Worm (Caenorhabditis elegans) whole organism, L4 larva: ENCODE results near the gene pie-1.

ENCODE experiments used
- D1046.2 ChIP-seq: fragments of 200-800 bp; sonication (Bioruptor generic); IDR thresholded peaks from 2 replicates; pipeline ENCODE4 v1.3.6; 2022; ENCODE audit warnings: missing genetic modification characterization, missing compliant biosample characterization
- T26A8.4 ChIP-seq: fragments of 200-800 bp; sonication (Bioruptor generic); IDR thresholded peaks from 2 replicates; pipeline ENCODE4 v1.3.6; 2022; ENCODE audit warnings: missing genetic modification characterization, missing compliant biosample characterization
- aha-1 ChIP-seq: fragments of 150-350 bp; peaks from one replicate; lab custom pipeline; 2014; ENCODE audit warnings: missing biosample characterization, missing genetic modification characterization
- daf-8 ChIP-seq: fragments of 200-800 bp; sonication (Bioruptor generic); IDR thresholded peaks from 2 replicates; pipeline ENCODE4 v1.3.6; 2022; ENCODE audit warnings: missing genetic modification characterization, missing compliant biosample characterization
- fkh-10 ChIP-seq: fragments of 150-350 bp; optimal IDR thresholded peaks from 2 replicates; lab custom pipeline; 2014; ENCODE audit warnings: missing biosample characterization, missing genetic modification reagents, missing genetic modification characterization
- lin-13 ChIP-seq: fragments of 150-350 bp; optimal IDR thresholded peaks from 2 replicates; lab custom pipeline; 2014; ENCODE audit warnings: missing biosample characterization, missing genetic modification reagents, missing genetic modification characterization
- lin-15B ChIP-seq: fragments of 150-350 bp; sonication (generic microtip); optimal IDR thresholded peaks from 3 replicates; lab custom pipeline; 2014; ENCODE audit warnings: missing biosample characterization, missing genetic modification characterization
- mep-1 ChIP-seq: fragments of 150-350 bp; sonication (generic microtip); optimal IDR thresholded peaks from 3 replicates; lab custom pipeline; 2014; ENCODE audit warnings: missing biosample characterization, missing genetic modification characterization
- nhr-11 ChIP-seq: fragments of 150-350 bp; optimal IDR thresholded peaks from 2 replicates; lab custom pipeline; 2014; ENCODE audit warnings: missing biosample characterization, missing genetic modification characterization
- nhr-77 ChIP-seq: fragments of 150-350 bp; optimal IDR thresholded peaks from 2 replicates; lab custom pipeline; 2014; ENCODE audit warnings: missing biosample characterization, missing genetic modification characterization
- snpc-1.2 ChIP-seq: fragments of 200-800 bp; sonication (Bioruptor generic); IDR thresholded peaks from 2 replicates; pipeline ENCODE4 v1.3.6; 2022; ENCODE audit warnings: missing genetic modification reagents, missing genetic modification characterization, missing compliant biosample characterization
- zag-1 ChIP-seq: fragments of 150-350 bp; optimal IDR thresholded peaks from 2 replicates; lab custom pipeline; 2014; ENCODE audit warnings: missing biosample characterization, missing genetic modification characterization
- ztf-11 ChIP-seq: fragments of 150-350 bp; optimal IDR thresholded peaks from 2 replicates; lab custom pipeline; 2014; ENCODE audit warnings: missing biosample characterization, missing genetic modification characterization

ce11 chrIII:12456801-12457647 lies 30.3 kb downstream of the pie-1 start, which contains the start of the genes scav-3 and Y49E10.21:
- TF ChIP-seq lin-13 (peak; percentile 11), nhr-11 (tag; lab: Kevin White, UChicago) (peak; percentile 77), T26A8.4 (GFP tag; lab: Robert Waterston, UW) (no peak), snpc-1.2 (GFP tag; lab: Robert Waterston, UW) (no peak), D1046.2 (GFP tag; lab: Robert Waterston, UW) (no peak), zag-1 (tag; lab: Kevin White, UChicago) (no peak), fkh-10 (GFP tag; lab: Kevin White, UChicago) (no peak), mep-1 (tag; lab: Kevin White, UChicago) (peak; percentile 57), nhr-77 (peak; percentile 11), lin-15B (tag; lab: Kevin White, UChicago) (no peak), daf-8 (no peak), aha-1 (tag; lab: Kevin White, UChicago) (peak; percentile 24), ztf-11 (no peak)
